Fruit fly (Drosophila melanogaster): Measurements from ENCODE around the gene Naa20A.
A peak's percentile ranks its signal among the peaks of the same experiment; 100 is the strongest.

Naa20A gene

DNA sequence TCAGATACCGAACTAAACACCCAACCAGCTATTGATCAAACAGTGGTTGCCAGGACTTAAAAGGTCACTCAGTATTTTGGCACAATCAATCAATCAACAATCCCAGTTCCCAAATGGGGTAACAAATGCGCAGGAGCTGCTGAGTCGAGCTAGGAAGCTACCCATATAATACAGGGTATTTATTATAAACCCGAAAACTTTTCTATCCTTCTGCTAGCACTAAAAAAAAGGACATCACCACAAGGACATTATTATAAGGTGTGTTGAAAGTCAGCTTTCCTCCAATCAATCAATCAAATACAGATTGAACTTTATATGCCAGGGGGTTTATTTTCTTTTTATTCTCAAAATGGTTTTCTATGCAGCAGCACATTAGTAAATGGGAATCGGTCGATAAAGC is 1.7 kb downstream of the Naa20A start, which contains the start of gene CG14221:
TSS of gene CG14221 (minus strand) at position 101 of the 400 bp plus-strand sequence.
- TF ChIP-seq net (GFP tag; optimal IDR thresholded peaks at IDR 0.05) (no peak), CG6808 (GFP tag; optimal IDR thresholded peaks at IDR 0.05) (no peak), dsx (GFP tag; optimal IDR thresholded peaks at IDR 0.05; ENCODE audit: poor library complexity, severe bottlenecking) (no peak), Sox14 (GFP tag; optimal IDR thresholded peaks at IDR 0.05) (no peak), salr (GFP tag; optimal IDR thresholded peaks at IDR 0.05) (no peak), CG6276 (GFP tag; optimal IDR thresholded peaks at IDR 0.05) (no peak), Gug (GFP tag; IDR thresholded peaks at IDR 0.05) (no peak), eg (GFP tag; IDR thresholded peaks at IDR 0.05) (no peak), spab (GFP tag; optimal IDR thresholded peaks at IDR 0.05) (no peak), topi (GFP tag; optimal IDR thresholded peaks at IDR 0.05) (no peak), fkh (GFP tag; optimal IDR thresholded peaks at IDR 0.05) (no peak), CG6854 (GFP tag; optimal IDR thresholded peaks at IDR 0.05) (no peak), CG15336 (GFP tag; IDR thresholded peaks at IDR 0.05) (no peak), CG7368 (GFP tag; optimal IDR thresholded peaks at IDR 0.05) (no peak)

DNA sequence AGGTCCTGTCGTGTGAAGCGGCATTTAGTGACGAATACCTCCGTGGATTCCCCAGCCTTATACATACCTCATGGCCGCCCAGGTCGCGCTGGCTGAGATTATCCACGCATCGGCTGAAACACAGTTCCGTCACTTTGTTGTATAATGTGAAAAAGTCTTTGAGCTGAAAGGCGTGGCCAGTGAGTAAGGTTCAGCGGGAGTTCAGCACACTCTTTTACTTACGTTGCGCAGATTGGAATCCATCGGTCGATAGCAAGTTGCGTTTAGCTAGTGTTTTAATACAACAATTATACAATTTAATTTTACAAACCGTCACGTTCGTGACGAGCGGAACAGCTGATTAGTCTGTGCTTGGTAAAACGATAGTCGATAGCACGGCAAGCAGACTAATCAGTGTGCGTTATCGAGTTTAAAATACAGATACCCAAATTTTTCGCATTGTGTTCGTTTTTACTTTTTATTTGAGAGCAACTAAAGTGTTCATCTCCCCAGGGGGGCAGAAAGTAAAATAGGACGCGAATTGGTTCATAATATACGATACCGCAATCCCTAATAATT is 4.6 kb downstream of the Naa20A start, which contains the start of the genes Pstk and Tim9b:
TSS of gene Pstk (minus strand) at position 355 of the 558 bp plus-strand sequence.
TSS of gene Tim9b (minus strand) at position 355 of the 558 bp plus-strand sequence.
- TF ChIP-seq Ets96B (tag; optimal IDR thresholded peaks at IDR 0.05), result no peak
- TF ChIP-seq OdsH (GFP tag; optimal IDR thresholded peaks at IDR 0.05), result no peak
- no peak for TF ChIP-seq lz (GFP tag; optimal IDR thresholded peaks at IDR 0.05)
- no peak for TF ChIP-seq CG6276 (GFP tag; optimal IDR thresholded peaks at IDR 0.05)
- no peak for TF ChIP-seq CG16779 (tag; optimal IDR thresholded peaks at IDR 0.05)
- TF ChIP-seq svp (GFP tag), result no peak
- no peak for TF ChIP-seq CG8119 (GFP tag; IDR thresholded peaks at IDR 0.05)

DNA sequence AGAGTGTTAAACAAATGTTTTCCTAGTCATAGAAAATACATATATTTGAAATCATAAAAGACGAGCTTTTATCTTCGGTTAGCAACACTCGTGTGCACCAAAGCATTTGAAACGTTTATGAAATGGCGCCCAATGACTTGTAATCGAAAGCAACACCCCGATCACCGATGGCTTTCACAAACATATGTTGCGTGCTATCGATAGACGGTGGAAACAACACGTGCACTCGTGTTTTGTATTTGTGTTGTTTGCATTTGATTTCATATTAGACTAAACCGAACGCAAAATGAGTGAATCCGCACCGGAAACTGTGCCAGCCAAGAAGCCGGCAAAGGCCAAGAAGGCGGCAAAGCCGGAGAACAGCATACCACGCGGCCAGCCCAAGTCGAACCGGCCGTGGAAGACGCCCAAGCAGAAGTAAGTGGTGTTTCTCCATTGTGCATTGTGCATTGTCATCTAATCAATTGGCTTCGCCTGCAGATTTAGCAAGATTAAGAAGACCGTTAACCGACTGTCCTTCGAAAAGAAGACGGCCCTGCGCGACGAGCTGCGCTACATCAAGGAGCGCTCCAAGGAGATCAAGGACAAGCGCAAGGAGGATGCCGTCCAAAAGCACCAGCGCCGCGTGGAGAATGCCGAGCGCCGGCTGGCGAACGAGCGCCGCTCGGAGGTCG is 6.7 kb downstream of the Naa20A start, which contains the start of gene CG14210:
TSS of gene CG14210 (plus strand) at position 207 of the 674 bp plus-strand sequence.
- TF ChIP-seq fd59A (GFP tag; optimal IDR thresholded peaks at IDR 0.05) (no peak), dac (GFP tag; optimal IDR thresholded peaks at IDR 0.05) (no peak)

DNA sequence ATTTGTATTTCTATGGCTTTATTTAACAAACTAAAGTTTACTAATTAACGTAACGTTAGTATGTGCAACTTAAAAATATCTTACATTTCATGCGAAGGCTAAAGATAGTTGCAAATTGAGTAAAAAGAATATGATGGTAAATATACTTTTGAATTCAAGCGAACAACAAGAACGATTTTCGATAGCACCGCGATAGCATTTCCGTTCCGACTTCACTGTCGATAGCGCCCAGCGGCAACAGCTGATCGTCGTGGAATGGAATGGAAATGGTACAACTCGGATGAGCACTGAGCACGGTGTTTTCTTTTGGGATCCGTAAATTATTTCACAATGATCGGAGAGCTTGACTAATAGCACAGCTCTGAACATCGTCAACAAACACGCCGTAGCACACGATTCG is 9.4 kb downstream of the Naa20A start:
- TF ChIP-seq CG6163 (GFP tag; IDR thresholded peaks at IDR 0.05) (peak; percentile 56; the same call in 1 of the 3 replicates), Eip75B (GFP tag; optimal IDR thresholded peaks at IDR 0.05) (no peak), CG6854 (GFP tag; optimal IDR thresholded peaks at IDR 0.05) (peak; percentile 64), esn (GFP tag; optimal IDR thresholded peaks at IDR 0.05) (peak; percentile 70), CG34406 (GFP tag; optimal IDR thresholded peaks at IDR 0.05) (peak; percentile 49), spab (GFP tag; optimal IDR thresholded peaks at IDR 0.05) (no peak), CG6792 (GFP tag; optimal IDR thresholded peaks at IDR 0.05) (peak; percentile 30), cyc (GFP tag; optimal IDR thresholded peaks at IDR 0.05) (peak; percentile 1), CG10631 (GFP tag; optimal IDR thresholded peaks at IDR 0.05) (no peak), fkh (GFP tag; optimal IDR thresholded peaks at IDR 0.05) (peak; percentile 29), CG8119 (GFP tag; IDR thresholded peaks at IDR 0.05) (no peak), CG1621 (tag; optimal IDR thresholded peaks at IDR 0.05) (peak; percentile 63), lz (GFP tag; optimal IDR thresholded peaks at IDR 0.05) (peak; percentile 44), achi (GFP tag; optimal IDR thresholded peaks at IDR 0.05) (no peak), CG3032 (tag; optimal IDR thresholded peaks at IDR 0.05) (no peak), net (GFP tag; optimal IDR thresholded peaks at IDR 0.05) (no peak)

DNA sequence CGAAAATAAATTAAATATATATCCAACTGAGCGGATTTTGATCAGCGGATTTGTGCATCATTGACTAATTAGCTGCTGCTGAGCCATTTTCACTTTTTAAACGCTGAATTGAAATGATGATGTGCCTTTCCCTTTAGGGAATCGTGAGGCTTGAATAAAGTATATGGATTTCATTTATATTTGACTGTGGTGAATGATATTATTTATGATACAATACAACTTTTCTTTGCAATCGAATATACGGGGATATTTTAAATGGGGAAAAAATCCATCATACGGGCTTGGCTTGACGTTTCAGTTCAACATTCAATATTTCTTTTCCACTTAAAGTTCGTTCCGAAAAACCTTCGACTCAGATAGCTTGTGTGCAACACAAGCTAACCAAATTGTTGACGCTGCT is 11.6 kb downstream of the Naa20A start, which contains the start of the genes Shawn and Tyler:
TSS of gene Shawn (plus strand) at position 301 of the 400 bp plus-strand sequence.
TSS of gene Tyler (plus strand) at position 301 of the 400 bp plus-strand sequence.
- no peak for TF ChIP-seq Sox14 (GFP tag; optimal IDR thresholded peaks at IDR 0.05)
- TF ChIP-seq lz (GFP tag; optimal IDR thresholded peaks at IDR 0.05), result no peak
- no peak for TF ChIP-seq Eip93F (GFP tag; optimal IDR thresholded peaks at IDR 0.05)
- TF ChIP-seq Hr4 (GFP tag; optimal IDR thresholded peaks at IDR 0.05), result no peak
- TF ChIP-seq CG8632 (GFP tag; optimal IDR thresholded peaks at IDR 0.05), result no peak
- no peak for TF ChIP-seq CG11294 (GFP tag; IDR thresholded peaks at IDR 0.05)
- no peak for TF ChIP-seq CG6792 (GFP tag; optimal IDR thresholded peaks at IDR 0.05)
- TF ChIP-seq fd85E (GFP tag; optimal IDR thresholded peaks at IDR 0.05), result no peak
- no peak for TF ChIP-seq acj6 (GFP tag; optimal IDR thresholded peaks at IDR 0.05)
- TF ChIP-seq spab (GFP tag; optimal IDR thresholded peaks at IDR 0.05), result no peak
- no peak for TF ChIP-seq Hr38 (GFP tag; optimal IDR thresholded peaks at IDR 0.05)
- TF ChIP-seq CG34406 (GFP tag; optimal IDR thresholded peaks at IDR 0.05), result no peak

Data from whole organism, prepupa.